Worm (Caenorhabditis elegans) whole organism, early embryonic: ENCODE data around the gene mrps-9.

ENCODE experiments used
- B0310.2 ChIP-seq: sonication (generic microtip); optimal IDR thresholded peaks from 2 replicates; lab custom pipeline; 2016; ENCODE audit warnings: mild to moderate bottlenecking, missing genetic modification characterization, missing compliant biosample characterization
- F13C5.2 ChIP-seq: sonication (generic microtip); optimal IDR thresholded peaks from 2 replicates; lab custom pipeline; 2017; ENCODE audit warnings: mild to moderate bottlenecking, missing genetic modification characterization, inconsistent platforms, missing compliant biosample characterization
- aly-1 ChIP-seq: sonication (generic microtip); optimal IDR thresholded peaks from 2 replicates; lab custom pipeline; 2016; ENCODE audit warnings: missing genetic modification characterization, missing compliant biosample characterization
- ama-1 ChIP-seq: fragments of 150-350 bp; optimal IDR thresholded peaks from 2 replicates; lab custom pipeline; 2014
- ceh-13 ChIP-seq: fragments of 200-800 bp; sonication (Bioruptor generic); optimal IDR thresholded peaks from 2 replicates; lab custom pipeline; 2018; ENCODE audit warnings: mild to moderate bottlenecking, missing genetic modification characterization, missing compliant biosample characterization
- ceh-36 ChIP-seq: sonication (generic microtip); optimal IDR thresholded peaks from 2 replicates; lab custom pipeline; 2016; ENCODE audit warnings: missing genetic modification characterization, inconsistent platforms, missing compliant biosample characterization
- ets-7 ChIP-seq: sonication (generic microtip); optimal IDR thresholded peaks from 2 replicates; lab custom pipeline; 2016; ENCODE audit warnings: missing genotype, missing genetic modification characterization, missing compliant biosample characterization
- flt-1 ChIP-seq: fragments of 200-800 bp; sonication (Bioruptor generic); IDR thresholded peaks from 2 replicates; pipeline ENCODE4 v1.3.6; 2022; ENCODE audit warnings: missing genetic modification characterization, missing compliant biosample characterization
- hmbx-1 ChIP-seq: sonication (generic microtip); optimal IDR thresholded peaks from 2 replicates; lab custom pipeline; 2016; ENCODE audit warnings: mild to moderate bottlenecking, missing genetic modification characterization, missing compliant biosample characterization
- hmg-4 ChIP-seq: fragments of 200-800 bp; sonication (Bioruptor generic); optimal IDR thresholded peaks from 2 replicates; lab custom pipeline; 2018; ENCODE audit warnings: mild to moderate bottlenecking, missing genetic modification characterization, missing compliant biosample characterization
- hnd-1 ChIP-seq: sonication (generic microtip); optimal IDR thresholded peaks from 2 replicates; lab custom pipeline; 2016; ENCODE audit warnings: missing genetic modification characterization, missing compliant biosample characterization
- pes-1 ChIP-seq: fragments of 200-800 bp; sonication (Bioruptor generic); IDR thresholded peaks from 2 replicates; pipeline ENCODE4 v1.3.6; 2022; ENCODE audit warnings: missing genetic modification reagents, missing genetic modification characterization, missing compliant biosample characterization
- scrt-1 ChIP-seq: fragments of 200-800 bp; sonication (Bioruptor generic); IDR thresholded peaks from 2 replicates; pipeline ENCODE4 v1.3.6; 2022; ENCODE audit warnings: missing genetic modification characterization, missing compliant biosample characterization
- sea-1 ChIP-seq: fragments of 200-800 bp; sonication (Bioruptor generic); conservative IDR thresholded peaks from 2 replicates; pipeline ENCODE4 v1.3.6; 2022; ENCODE audit warnings: missing genetic modification characterization, missing compliant biosample characterization
- tbx-11 ChIP-seq: fragments of 200-800 bp; sonication (Bioruptor generic); IDR thresholded peaks from 2 replicates; pipeline ENCODE4 v1.3.6; 2022; ENCODE audit warnings: missing genetic modification characterization, missing compliant biosample characterization
- tbx-37 ChIP-seq: fragments of 200-800 bp; sonication (Bioruptor generic); conservative IDR thresholded peaks from 2 replicates; pipeline ENCODE4 v1.3.6; 2022; ENCODE audit warnings: missing genetic modification reagents, missing genetic modification characterization, missing compliant biosample characterization
- tra-4 ChIP-seq: sonication (generic microtip); optimal IDR thresholded peaks from 2 replicates; lab custom pipeline; 2017; ENCODE audit warnings: missing genetic modification characterization, missing compliant biosample characterization

The mrps-9 gene

DNA sequence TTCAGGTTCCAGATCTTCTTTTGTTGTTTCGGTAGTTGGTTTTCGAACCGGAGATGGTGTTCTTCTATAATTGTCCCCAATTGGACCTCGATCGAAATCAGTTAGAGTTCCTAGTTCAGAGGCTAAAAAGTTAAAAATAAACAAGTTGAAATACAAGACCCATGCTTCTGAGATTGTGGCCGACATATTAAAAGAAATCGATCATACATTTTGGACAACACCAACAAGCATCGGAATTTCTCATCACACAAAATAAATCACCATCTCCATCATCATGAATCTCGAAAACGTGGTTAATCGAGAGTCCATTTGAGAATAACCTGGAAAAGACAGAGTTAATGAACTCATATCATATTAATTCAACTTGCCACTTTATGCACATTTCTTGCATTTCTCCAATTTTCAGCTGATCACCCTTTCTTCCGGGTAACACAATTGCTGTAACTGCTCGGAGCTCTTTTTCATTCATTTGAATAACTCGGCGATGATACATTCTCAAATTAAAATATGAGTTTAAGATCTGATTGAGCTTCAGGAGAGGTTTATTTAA lies 5.9 kb downstream of the mrps-9 start, which contains the start of the genes mps-4 and F09G8.10:
Gene mps-4, minus strand, starts transcription at position 101 of the 550 bp plus-strand sequence.
Gene F09G8.10, minus strand, starts transcription at position 500 of the 550 bp plus-strand sequence.
- TF ChIP-seq tbx-11 = no peak
- TF ChIP-seq hnd-1 = no peak
- no peak for TF ChIP-seq ama-1 (lab: Kevin White, UChicago)
- no peak for TF ChIP-seq ceh-36 (tag; lab: Kevin White, UChicago)
- no peak for TF ChIP-seq ceh-13 (GFP tag; lab: Kevin White, UChicago)
- TF ChIP-seq flt-1 (GFP tag; lab: Robert Waterston, UW) = no peak
- TF ChIP-seq hmg-4 (GFP tag; lab: Kevin White, UChicago) = no peak
- no peak for TF ChIP-seq B0310.2 (tag; lab: Kevin White, UChicago)
- no peak for TF ChIP-seq hmbx-1
- no peak for TF ChIP-seq pes-1 (GFP tag; lab: Robert Waterston, UW)
- TF ChIP-seq aly-1 (tag; lab: Kevin White, UChicago) = no peak
- no peak for TF ChIP-seq scrt-1
- no peak for TF ChIP-seq F13C5.2 (tag; lab: Kevin White, UChicago)
- no peak for TF ChIP-seq ets-7 (tag; lab: Kevin White, UChicago)
- TF ChIP-seq tbx-37 (GFP tag; lab: Robert Waterston, UW) = no peak
- no peak for TF ChIP-seq sea-1 (GFP tag; lab: Robert Waterston, UW)
- TF ChIP-seq tra-4 = no peak

ce11 chrIII:8275871-8276270 lies 10.0 kb downstream of the mrps-9 start, which contains the start of gene clec-160:
clec-160 (minus strand) TSS chrIII:8275971.
- TF ChIP-seq F13C5.2 (tag; lab: Kevin White, UChicago) = no peak
- no peak for TF ChIP-seq pes-1 (GFP tag; lab: Robert Waterston, UW)
- no peak for TF ChIP-seq hmg-4 (GFP tag; lab: Kevin White, UChicago)
- TF ChIP-seq ama-1 (lab: Kevin White, UChicago) = no peak
- no peak for TF ChIP-seq tra-4
- TF ChIP-seq hnd-1 = no peak
- no peak for TF ChIP-seq aly-1 (tag; lab: Kevin White, UChicago)
- no peak for TF ChIP-seq sea-1 (GFP tag; lab: Robert Waterston, UW)
- TF ChIP-seq B0310.2 (tag; lab: Kevin White, UChicago) = no peak

DNA sequence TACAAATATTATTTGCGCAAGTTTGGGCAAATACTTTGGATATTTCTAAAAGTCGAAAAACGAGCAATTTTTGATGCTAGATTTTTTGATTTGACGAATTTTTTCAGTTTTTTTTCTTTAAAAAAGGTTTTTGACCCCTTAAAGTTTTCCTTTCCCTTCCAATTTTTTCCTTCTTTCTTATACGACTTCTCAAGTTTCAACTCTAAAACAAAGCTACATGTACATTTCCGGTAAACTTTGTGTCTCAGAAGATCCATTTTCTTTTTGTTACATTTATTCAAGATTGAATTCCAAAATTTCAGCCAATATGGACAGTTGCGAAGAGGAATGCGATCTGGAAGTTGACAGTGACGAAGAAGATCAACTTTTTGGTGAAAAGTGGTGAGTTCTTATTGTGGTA lies 12.9 kb downstream of the mrps-9 start, which contains the start of gene mig-10:
Gene mig-10, plus strand, starts transcription at position 301 of the 400 bp plus-strand sequence.
- TF ChIP-seq scrt-1 (no peak), aly-1 (tag; lab: Kevin White, UChicago) (no peak), hnd-1 (no peak), sea-1 (GFP tag; lab: Robert Waterston, UW) (no peak), B0310.2 (tag; lab: Kevin White, UChicago) (no peak), tra-4 (no peak), tbx-11 (no peak), ceh-36 (tag; lab: Kevin White, UChicago) (no peak), hmg-4 (GFP tag; lab: Kevin White, UChicago) (no peak)

DNA sequence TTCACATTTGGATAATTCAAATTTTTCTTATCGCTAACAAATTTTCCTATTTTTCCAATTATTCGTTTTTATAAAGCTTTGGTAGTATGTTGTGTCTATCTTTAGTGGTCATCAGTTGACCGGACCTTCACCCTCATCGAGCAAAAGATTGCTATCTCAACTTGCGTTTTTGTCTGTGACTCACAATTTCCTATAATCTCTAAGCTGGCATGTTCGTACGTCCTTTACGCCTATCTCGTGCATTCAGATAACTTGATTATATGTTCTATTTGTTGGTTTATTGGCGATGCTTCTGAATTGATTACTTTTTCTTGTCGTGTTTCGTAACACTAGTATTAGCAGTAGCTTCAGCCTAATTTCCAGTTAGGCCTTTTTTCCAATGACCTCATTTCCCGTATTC lies 13.7 kb downstream of the mrps-9 start:
- no peak for TF ChIP-seq hmg-4 (GFP tag; lab: Kevin White, UChicago)
- TF ChIP-seq flt-1 (GFP tag; lab: Robert Waterston, UW) = no peak
- no peak for TF ChIP-seq ets-7 (tag; lab: Kevin White, UChicago)
- no peak for TF ChIP-seq ceh-13 (GFP tag; lab: Kevin White, UChicago)
- no peak for TF ChIP-seq F13C5.2 (tag; lab: Kevin White, UChicago)
- TF ChIP-seq aly-1 (tag; lab: Kevin White, UChicago) = no peak
- no peak for TF ChIP-seq B0310.2 (tag; lab: Kevin White, UChicago)
- no peak for TF ChIP-seq hnd-1
- TF ChIP-seq tbx-11 = no peak
- no peak for TF ChIP-seq tra-4
- TF ChIP-seq pes-1 (GFP tag; lab: Robert Waterston, UW) = no peak
- TF ChIP-seq ama-1 (lab: Kevin White, UChicago) = no peak
- no peak for TF ChIP-seq tbx-37 (GFP tag; lab: Robert Waterston, UW)
- no peak for TF ChIP-seq ceh-36 (tag; lab: Kevin White, UChicago)
- no peak for TF ChIP-seq scrt-1
- no peak for TF ChIP-seq sea-1 (GFP tag; lab: Robert Waterston, UW)
- no peak for TF ChIP-seq hmbx-1

DNA sequence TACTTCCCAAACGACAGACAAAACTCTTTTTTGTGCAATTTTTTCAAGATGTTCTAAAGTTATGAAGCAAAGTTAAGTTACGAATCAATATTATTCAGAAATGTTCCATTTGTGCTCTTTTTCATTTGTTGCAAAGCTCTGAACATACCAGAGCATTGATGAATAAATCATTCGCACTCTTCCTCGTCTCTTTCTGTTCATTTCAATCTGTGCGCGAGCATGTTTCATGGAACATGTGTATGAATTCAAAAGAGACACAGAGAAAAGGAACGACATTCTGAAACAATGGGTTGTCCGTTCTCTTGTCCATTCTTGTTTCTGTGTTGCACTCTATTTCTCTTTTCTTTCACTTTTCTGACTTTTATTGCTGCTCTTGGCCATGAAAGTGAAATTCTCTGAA lies 14.5 kb downstream of the mrps-9 start:
- no peak for TF ChIP-seq hnd-1

DNA sequence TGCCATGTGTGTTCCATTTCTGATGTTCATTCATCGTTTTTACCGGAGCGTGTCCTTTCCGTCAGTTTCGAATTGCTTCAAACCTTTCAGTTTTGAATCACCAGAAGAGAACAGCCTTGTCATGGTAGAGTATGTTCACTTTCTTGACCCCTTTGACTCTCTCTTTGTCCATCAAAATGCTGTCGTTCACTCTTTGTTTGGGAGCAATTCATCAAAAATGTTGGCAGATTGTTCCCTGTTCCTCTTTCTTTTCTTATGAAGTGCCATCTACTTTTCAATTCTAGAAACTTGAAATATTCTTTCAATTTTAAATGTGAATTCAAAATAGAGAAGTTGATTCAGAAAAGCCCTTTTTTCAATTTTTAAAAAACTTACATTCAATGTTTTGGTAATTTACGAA lies 15.4 kb downstream of the mrps-9 start:
- TF ChIP-seq ama-1 (lab: Kevin White, UChicago) (no peak), ceh-36 (tag; lab: Kevin White, UChicago) (no peak), tbx-37 (GFP tag; lab: Robert Waterston, UW) (no peak), sea-1 (GFP tag; lab: Robert Waterston, UW) (no peak), ceh-13 (GFP tag; lab: Kevin White, UChicago) (no peak), ets-7 (tag; lab: Kevin White, UChicago) (no peak), aly-1 (tag; lab: Kevin White, UChicago) (no peak), flt-1 (GFP tag; lab: Robert Waterston, UW) (no peak), tra-4 (no peak), pes-1 (GFP tag; lab: Robert Waterston, UW) (no peak), hmbx-1 (no peak), hnd-1 (no peak), B0310.2 (tag; lab: Kevin White, UChicago) (no peak), scrt-1 (no peak)

DNA sequence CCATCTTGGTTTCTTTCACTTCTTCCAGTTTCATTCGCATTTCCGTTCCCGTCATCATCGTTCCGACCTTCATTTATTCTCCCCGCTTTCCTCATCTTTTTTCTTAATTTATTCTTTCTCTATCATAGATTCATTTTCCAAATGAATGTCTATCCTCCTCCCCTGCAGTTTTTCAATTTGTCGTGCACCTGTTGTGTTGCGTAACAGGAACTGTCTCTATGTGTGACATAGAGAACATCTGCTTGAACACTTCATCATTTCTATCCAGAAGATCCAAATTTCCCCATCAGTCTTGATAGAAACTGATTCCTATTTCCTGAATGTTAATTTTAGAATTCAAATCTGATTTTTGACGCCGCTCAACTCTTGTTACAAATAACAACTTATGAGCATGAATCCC lies 17.7 kb downstream of the mrps-9 start:
- TF ChIP-seq scrt-1 (no peak), ets-7 (tag; lab: Kevin White, UChicago) (no peak), flt-1 (GFP tag; lab: Robert Waterston, UW) (no peak), ceh-13 (GFP tag; lab: Kevin White, UChicago) (no peak), pes-1 (GFP tag; lab: Robert Waterston, UW) (no peak), tra-4 (no peak), aly-1 (tag; lab: Kevin White, UChicago) (no peak), hnd-1 (no peak), ama-1 (lab: Kevin White, UChicago) (no peak), tbx-11 (no peak), B0310.2 (tag; lab: Kevin White, UChicago) (no peak)
